Fruit fly (Drosophila melanogaster) whole organism, embryonic: ENCODE results near the gene CG34332.
A peak's percentile ranks its signal among the peaks of the same experiment; 100 is the strongest.

Experiments used
- Ada2b ChIP-seq: fragments of 200-800 bp; sonication (Bioruptor generic); IDR thresholded peaks from 2 replicates; pipeline ENCODE4 v1.3.6; 2022; ENCODE audit warnings: missing biosample characterization, missing genetic modification characterization
- Blimp-1 ChIP-seq: fragments of 200-800 bp; sonication (Bioruptor generic); optimal IDR thresholded peaks from 3 replicates; lab custom pipeline; 2018; ENCODE audit warnings: missing biosample characterization, missing genetic modification characterization, mild to moderate bottlenecking, moderate library complexity, missing genetic modification reagents
- Bteb2 ChIP-seq: fragments of 200-800 bp; sonication (Bioruptor generic); optimal IDR thresholded peaks from 2 replicates; lab custom pipeline; 2016; ENCODE audit warnings: missing biosample characterization, missing genetic modification characterization
- CG10267 ChIP-seq: fragments of 200-800 bp; sonication (Bioruptor generic); optimal IDR thresholded peaks from 2 replicates; lab custom pipeline; 2018; ENCODE audit warnings: missing biosample characterization, mild to moderate bottlenecking, missing genetic modification characterization, moderate library complexity
- CG11247 ChIP-seq: fragments of 200-800 bp; sonication (Bioruptor generic); IDR thresholded peaks from 2 replicates; pipeline ENCODE4 v1.3.6; 2022; ENCODE audit warnings: missing biosample characterization, missing genetic modification characterization
- CG11504 ChIP-seq: fragments of 200-800 bp; sonication (Bioruptor generic); optimal IDR thresholded peaks from 3 replicates; lab custom pipeline; 2019; ENCODE audit warnings: missing biosample characterization, mild to moderate bottlenecking, missing genetic modification characterization, moderate library complexity
- CG13296 ChIP-seq: fragments of 200-800 bp; sonication (Bioruptor generic); optimal IDR thresholded peaks from 3 replicates; lab custom pipeline; 2018; ENCODE audit warnings: missing biosample characterization, mild to moderate bottlenecking, missing genetic modification characterization
- CG13624 ChIP-seq: fragments of 200-800 bp; sonication (Bioruptor generic); optimal IDR thresholded peaks from 2 replicates; lab custom pipeline; 2016; ENCODE audit warnings: missing biosample characterization, missing genetic modification characterization
- CG14965 ChIP-seq: fragments of 200-800 bp; sonication (Bioruptor generic); optimal IDR thresholded peaks from 2 replicates; lab custom pipeline; 2016; ENCODE audit warnings: missing biosample characterization, missing genetic modification characterization, borderline replicate concordance
- CG17361 ChIP-seq: fragments of 200-800 bp; sonication (Bioruptor generic); IDR thresholded peaks from 3 replicates; pipeline ENCODE4 v1.3.6; 2022; ENCODE audit warnings: missing biosample characterization, missing genetic modification characterization
- CG18262 ChIP-seq: fragments of 200-800 bp; optimal IDR thresholded peaks from 3 replicates; lab custom pipeline; 2019; ENCODE audit warnings: missing biosample characterization, mild to moderate bottlenecking, missing genetic modification characterization, moderate library complexity
- CG2875 ChIP-seq: fragments of 200-800 bp; sonication (Bioruptor generic); optimal IDR thresholded peaks from 2 replicates; lab custom pipeline; 2017; ENCODE audit warnings: missing biosample characterization, mild to moderate bottlenecking, missing genetic modification characterization, missing genetic modification reagents
- CG32532 ChIP-seq: fragments of 200-800 bp; sonication (Bioruptor generic); IDR thresholded peaks from 2 replicates; pipeline ENCODE4 v1.3.6; 2022; ENCODE audit warnings: missing biosample characterization, missing genetic modification characterization
- CG34224 ChIP-seq: fragments of 200-800 bp; sonication (Bioruptor generic); IDR thresholded peaks from 3 replicates; pipeline ENCODE4 v1.3.6; 2022; ENCODE audit warnings: missing biosample characterization, missing genetic modification characterization; ENCODE audit not compliant: partially characterized antibody
- CG4617 ChIP-seq: fragments of 200-800 bp; sonication (Bioruptor generic); optimal IDR thresholded peaks from 3 replicates; lab custom pipeline; 2016; ENCODE audit warnings: missing biosample characterization, missing genetic modification characterization, borderline replicate concordance
- CG6683 ChIP-seq: fragments of 200-800 bp; sonication (Bioruptor generic); optimal IDR thresholded peaks from 2 replicates; lab custom pipeline; 2017; ENCODE audit warnings: missing biosample characterization, mild to moderate bottlenecking, missing genetic modification characterization, missing genetic modification reagents
- CG8281 ChIP-seq: fragments of 200-800 bp; sonication (Bioruptor generic); optimal IDR thresholded peaks from 2 replicates; lab custom pipeline; 2018; ENCODE audit warnings: missing biosample characterization, mild to moderate bottlenecking, missing genetic modification characterization, moderate library complexity
- CG8944 ChIP-seq: fragments of 200-800 bp; sonication (Bioruptor generic); optimal IDR thresholded peaks from 3 replicates; lab custom pipeline; 2016; ENCODE audit warnings: missing biosample characterization, missing genetic modification characterization
- CG9727 ChIP-seq: fragments of 200-800 bp; sonication (Bioruptor generic); optimal IDR thresholded peaks from 3 replicates; lab custom pipeline; 2017; ENCODE audit warnings: missing biosample characterization, mild to moderate bottlenecking, missing genetic modification characterization
- CTCF ChIP-seq: fragments of 200-800 bp; sonication (Bioruptor generic); optimal IDR thresholded peaks from 2 replicates; lab custom pipeline; 2017; ENCODE audit warnings: missing biosample characterization, mild to moderate bottlenecking, missing genetic modification characterization, moderate library complexity
- Chrac-16 ChIP-seq: fragments of 200-800 bp; sonication (Bioruptor generic); optimal IDR thresholded peaks from 3 replicates; lab custom pipeline; 2016; ENCODE audit warnings: missing biosample characterization, missing genetic modification characterization
- Deaf1 ChIP-seq: fragments of 200-800 bp; optimal IDR thresholded peaks from 3 replicates; lab custom pipeline; 2019; ENCODE audit warnings: missing biosample characterization, mild to moderate bottlenecking, missing genetic modification characterization, moderate library complexity
- Dp ChIP-seq: fragments of 200-800 bp; sonication (Bioruptor generic); optimal IDR thresholded peaks from 2 replicates; lab custom pipeline; 2018; ENCODE audit warnings: missing biosample characterization, mild to moderate bottlenecking, missing genetic modification characterization, moderate library complexity
- Kr ChIP-seq: fragments of 200-800 bp; sonication (Bioruptor generic); optimal IDR thresholded peaks from 2 replicates; lab custom pipeline; 2017; ENCODE audit warnings: missing biosample characterization, mild to moderate bottlenecking, missing genetic modification characterization
- Lim3 ChIP-seq: fragments of 200-800 bp; sonication (Bioruptor generic); IDR thresholded peaks from 2 replicates; pipeline ENCODE4 v1.3.6; 2022; ENCODE audit warnings: missing biosample characterization, missing genetic modification characterization
- MBD-R2 ChIP-seq: fragments of 200-800 bp; sonication (Bioruptor generic); IDR thresholded peaks from 2 replicates; pipeline ENCODE4 v1.3.6; 2022; ENCODE audit warnings: missing biosample characterization, missing genetic modification characterization
- MTF-1 ChIP-seq: fragments of 200-800 bp; sonication (Bioruptor generic); optimal IDR thresholded peaks from 2 replicates; lab custom pipeline; 2018; ENCODE audit warnings: missing biosample characterization, mild to moderate bottlenecking, missing genetic modification characterization, borderline replicate concordance
- NC2β ChIP-seq: fragments of 200-800 bp; sonication (Bioruptor generic); optimal IDR thresholded peaks from 2 replicates; lab custom pipeline; 2016; ENCODE audit warnings: missing biosample characterization, missing genetic modification characterization
- Nf-YB ChIP-seq: fragments of 200-800 bp; sonication (Bioruptor generic); optimal IDR thresholded peaks from 3 replicates; lab custom pipeline; 2019; ENCODE audit warnings: missing biosample characterization, mild to moderate bottlenecking, missing genetic modification characterization, moderate library complexity
- TFAM ChIP-seq: fragments of 200-800 bp; sonication (Bioruptor generic); optimal IDR thresholded peaks from 2 replicates; lab custom pipeline; 2017; ENCODE audit warnings: missing biosample characterization, missing genetic modification characterization, inconsistent platforms
- Vsx1 ChIP-seq: fragments of 200-800 bp; sonication (Bioruptor generic); optimal IDR thresholded peaks from 2 replicates; lab custom pipeline; 2017; ENCODE audit warnings: missing biosample characterization, mild to moderate bottlenecking, missing genetic modification characterization, missing genetic modification reagents
- ab ChIP-seq: fragments of 200-800 bp; sonication (Bioruptor generic); optimal IDR thresholded peaks from 2 replicates; lab custom pipeline; 2016; ENCODE audit warnings: missing biosample characterization, missing genetic modification characterization
- al ChIP-seq: fragments of 200-800 bp; sonication (Bioruptor generic); IDR thresholded peaks from 2 replicates; pipeline ENCODE4 v1.3.6; 2022; ENCODE audit warnings: missing biosample characterization, missing genetic modification characterization
- btn ChIP-seq: fragments of 200-800 bp; sonication (Bioruptor generic); optimal IDR thresholded peaks from 2 replicates; lab custom pipeline; 2016; ENCODE audit warnings: missing biosample characterization, missing genetic modification characterization
- chif ChIP-seq, 2 experiments: fragments of 200-800 bp; sonication (Bioruptor generic); optimal IDR thresholded peaks; 3 replicates each; lab custom pipeline; 2016; ENCODE audit warnings: missing biosample characterization in 2 of 2, missing genetic modification characterization in 2 of 2
- hth ChIP-seq: fragments of >200 bp; optimal IDR thresholded peaks from 2 replicates; lab custom pipeline; 2017; ENCODE audit warnings: inconsistent platforms
- kay ChIP-seq: fragments of 200-800 bp; sonication (Bioruptor generic); optimal IDR thresholded peaks from 2 replicates; lab custom pipeline; 2016; ENCODE audit warnings: missing biosample characterization, missing genetic modification characterization
- klu ChIP-seq: fragments of 200-800 bp; sonication (Bioruptor generic); IDR thresholded peaks from 2 replicates; pipeline ENCODE4 v1.3.6; 2022; ENCODE audit warnings: missing biosample characterization, missing genetic modification characterization
- luna ChIP-seq: fragments of 200-800 bp; sonication (Bioruptor generic); optimal IDR thresholded peaks from 2 replicates; lab custom pipeline; 2016; ENCODE audit warnings: missing biosample characterization, missing genetic modification characterization
- mirr ChIP-seq: fragments of 200-800 bp; sonication (Bioruptor generic); optimal IDR thresholded peaks from 3 replicates; lab custom pipeline; 2018; ENCODE audit warnings: missing biosample characterization, mild to moderate bottlenecking, missing genetic modification characterization
- oc ChIP-seq: fragments of 200-800 bp; sonication (Bioruptor generic); optimal IDR thresholded peaks from 2 replicates; lab custom pipeline; 2018; ENCODE audit warnings: missing biosample characterization, mild to moderate bottlenecking, missing genetic modification characterization, moderate library complexity
- onecut ChIP-seq: fragments of 200-800 bp; sonication (Bioruptor generic); IDR thresholded peaks from 2 replicates; pipeline ENCODE4 v1.3.6; 2022; ENCODE audit warnings: missing biosample characterization, missing genetic modification characterization
- pb ChIP-seq: fragments of 200-800 bp; sonication (Bioruptor generic); optimal IDR thresholded peaks from 3 replicates; lab custom pipeline; 2016; ENCODE audit warnings: missing biosample characterization, missing genetic modification characterization
- pho ChIP-seq: fragments of 200-800 bp; sonication (Bioruptor generic); optimal IDR thresholded peaks from 2 replicates; lab custom pipeline; 2016; ENCODE audit warnings: missing biosample characterization, missing genetic modification characterization
- phol ChIP-seq: fragments of 200-800 bp; sonication (Bioruptor generic); optimal IDR thresholded peaks from 3 replicates; lab custom pipeline; 2018; ENCODE audit warnings: missing biosample characterization, mild to moderate bottlenecking, missing genetic modification characterization, moderate library complexity
- schlank ChIP-seq: fragments of 200-800 bp; sonication (Bioruptor generic); optimal IDR thresholded peaks from 2 replicates; lab custom pipeline; 2018; ENCODE audit warnings: missing biosample characterization, mild to moderate bottlenecking, missing genetic modification characterization
- scrt ChIP-seq: fragments of 200-800 bp; sonication (Bioruptor generic); optimal IDR thresholded peaks from 2 replicates; lab custom pipeline; 2018; ENCODE audit warnings: missing biosample characterization, mild to moderate bottlenecking, missing genetic modification characterization, moderate library complexity
- sens-2 ChIP-seq: fragments of 200-800 bp; sonication (Bioruptor generic); IDR thresholded peaks from 2 replicates; pipeline ENCODE4 v1.3.6; 2022; ENCODE audit warnings: missing biosample characterization, missing genetic modification characterization
- shn ChIP-seq: fragments of 200-800 bp; sonication (Bioruptor generic); optimal IDR thresholded peaks from 3 replicates; lab custom pipeline; 2016; ENCODE audit warnings: missing biosample characterization, missing genetic modification characterization
- tio ChIP-seq: fragments of 200-800 bp; sonication (Bioruptor generic); optimal IDR thresholded peaks from 2 replicates; lab custom pipeline; 2017; ENCODE audit warnings: missing biosample characterization, missing genetic modification characterization, inconsistent platforms
- tll ChIP-seq, 2 experiments: fragments of 200-800 bp in 1 of 2; fragments of >200 bp in 1 of 2; sonication (Bioruptor generic) in 1 of 2; optimal IDR thresholded peaks; 2 replicates each; lab custom pipeline; 2017 to 2019; ENCODE audit warnings: missing biosample characterization in 2 of 2, missing genetic modification characterization in 2 of 2, mild to moderate bottlenecking in 1 of 2, moderate library complexity in 1 of 2
- wor ChIP-seq: fragments of 200-800 bp; sonication (Bioruptor generic); IDR thresholded peaks from 2 replicates; pipeline ENCODE4 v1.3.6; 2022; ENCODE audit warnings: missing biosample characterization, missing genetic modification characterization

CG34332 gene

dm6 chrX:20159679-20160140 lies 18.9 kb downstream of the CG34332 start, which contains the start of gene Rab35 (continued):
- TF ChIP-seq CG32532 (GFP tag; lab: Robert Waterston, UW) = 0 out of 2 replicates have a peak, but pooled peaks have one; percentile 13
- peak; percentile 92 for TF ChIP-seq CG34224 (GFP tag; lab: Robert Waterston, UW)
- TF ChIP-seq Blimp-1 (GFP tag; lab: Kevin White, UChicago) = no peak
- no peak for TF ChIP-seq Bteb2 (GFP tag; lab: Kevin White, UChicago)
- TF ChIP-seq kay = no peak
- TF ChIP-seq MTF-1 (GFP tag; lab: Kevin White, UChicago) = no peak
- no peak for TF ChIP-seq Lim3 (GFP tag; lab: Robert Waterston, UW)
- TF ChIP-seq Nf-YB (GFP tag; lab: Kevin White, UChicago) = no peak
- no peak for TF ChIP-seq ab
- TF ChIP-seq NC2β (GFP tag; lab: Kevin White, UChicago) = no peak
- no peak for TF ChIP-seq pho
- peak; percentile 92 for TF ChIP-seq CG10267
- TF ChIP-seq chif (GFP tag; optimal IDR thresholded peaks at IDR 0.05; lab: Kevin White, UChicago) = no peak
- no peak for TF ChIP-seq CG13624 (GFP tag; lab: Kevin White, UChicago)
- TF ChIP-seq tio = no peak
- peak; percentile 66 for TF ChIP-seq phol (tag; lab: Kevin White, UChicago)
- no peak for TF ChIP-seq onecut
- TF ChIP-seq CG6683 (GFP tag; lab: Kevin White, UChicago) = no peak
- no peak for TF ChIP-seq luna
- no peak for TF ChIP-seq pb (GFP tag; lab: Kevin White, UChicago)
- no peak for TF ChIP-seq CG2875
- peak; percentile 27 for TF ChIP-seq CG11504 (tag; lab: Kevin White, UChicago)
- TF ChIP-seq tll (GFP tag; optimal IDR thresholded peaks at IDR 0.05; lab: Kevin White, UChicago) = no peak
- peak; percentile 84 for TF ChIP-seq CG4617 (GFP tag; lab: Kevin White, UChicago)
- no peak for TF ChIP-seq sens-2 (GFP tag; lab: Robert Waterston, UW)
- TF ChIP-seq oc = no peak
- no peak for TF ChIP-seq shn (GFP tag; lab: Kevin White, UChicago)
- TF ChIP-seq MBD-R2 = no peak
- TF ChIP-seq schlank (tag; lab: Kevin White, UChicago) = no peak
- no peak for TF ChIP-seq Vsx1 (GFP tag; lab: Kevin White, UChicago)
- TF ChIP-seq CG14965 (GFP tag; lab: Kevin White, UChicago) = no peak
- no peak for TF ChIP-seq al
- TF ChIP-seq CG8944 (GFP tag; lab: Kevin White, UChicago) = no peak
- TF ChIP-seq mirr (GFP tag; lab: Kevin White, UChicago) = no peak
- no peak for TF ChIP-seq CG13296 (GFP tag; lab: Kevin White, UChicago)
- no peak for TF ChIP-seq CG8281
- no peak for TF ChIP-seq TFAM
- TF ChIP-seq Ada2b (GFP tag; lab: Robert Waterston, UW) = no peak
- no peak for TF ChIP-seq CG9727
- TF ChIP-seq btn (GFP tag; lab: Kevin White, UChicago) = no peak
- TF ChIP-seq Deaf1 = no peak
- no peak for TF ChIP-seq wor
- TF ChIP-seq Chrac-16 (GFP tag; lab: Kevin White, UChicago) = peak; percentile 23
- 0 out of 3 replicates have a peak, but pooled peaks have one; percentile 27 for TF ChIP-seq CG17361 (GFP tag; lab: Robert Waterston, UW)
- no peak for TF ChIP-seq CG18262 (tag; lab: Kevin White, UChicago)
- TF ChIP-seq CTCF = no peak
- no peak for TF ChIP-seq klu (GFP tag; lab: Robert Waterston, UW)
- TF ChIP-seq Kr = no peak
- TF ChIP-seq hth (lab: Kevin White, UChicago) = no peak
- no peak for TF ChIP-seq scrt (GFP tag; lab: Kevin White, UChicago)
- no peak for TF ChIP-seq CG11247 (GFP tag; lab: Robert Waterston, UW)
- peak; percentile 86 for TF ChIP-seq Dp (GFP tag; lab: Kevin White, UChicago)
